Worm (Caenorhabditis elegans): Measurements from ENCODE around the gene sfxn-1.1.

sfxn-1.1 gene

DNA sequence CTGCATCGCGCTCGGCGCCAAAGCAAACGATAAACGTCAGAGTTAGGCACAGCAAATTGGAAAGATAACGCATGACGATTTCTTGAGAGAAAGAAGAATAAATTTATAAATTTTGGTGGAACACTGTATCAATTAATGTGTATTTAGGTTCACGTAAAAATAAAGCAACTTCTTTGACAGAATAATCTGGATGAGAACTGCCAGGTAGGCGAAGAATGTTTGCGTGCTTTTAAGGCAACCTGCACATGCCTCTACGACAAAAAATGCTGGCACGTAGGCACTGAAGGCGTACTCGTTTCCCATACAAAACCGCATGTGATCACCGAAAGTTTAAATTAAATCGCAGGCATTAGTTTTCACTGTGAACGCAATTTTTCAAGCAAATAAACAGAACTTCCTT is 34.5 kb upstream of the sfxn-1.1 start, which contains the start of gene F35H8.1:
F35H8.1 (minus strand) TSS at position 101 of the 400 bp plus-strand sequence.
- TF ChIP-seq nhr-25 (tag; optimal IDR thresholded peaks at IDR 0.05) = no peak
- TF ChIP-seq egl-27 (tag; optimal IDR thresholded peaks at IDR 0.05) = no peak
- no peak for TF ChIP-seq elt-3 (tag; optimal IDR thresholded peaks at IDR 0.05)

DNA sequence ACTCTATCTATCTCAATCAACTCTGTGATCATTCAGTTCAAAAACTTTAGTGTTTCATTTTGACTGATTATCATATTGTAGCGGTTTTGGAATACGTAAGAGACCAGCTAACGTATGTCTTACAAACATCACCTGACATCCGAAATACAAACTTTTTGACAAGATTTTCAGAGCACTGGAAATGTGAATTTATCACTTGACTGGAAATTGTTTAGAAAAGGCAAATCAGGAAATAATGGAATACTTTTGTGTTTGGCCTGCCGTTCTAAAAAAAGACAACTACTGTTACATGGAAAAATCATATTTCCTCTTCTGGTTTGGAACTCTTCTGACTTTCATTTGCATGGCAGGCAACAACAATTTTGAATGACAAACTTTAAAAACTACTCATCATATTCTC is 32.9 kb upstream of the sfxn-1.1 start, which contains the start of gene F35H8.12:
F35H8.12 (plus strand) TSS at position 301 of the 400 bp plus-strand sequence.
- TF ChIP-seq fkh-2 (tag; optimal IDR thresholded peaks at IDR 0.05) = no peak
- TF ChIP-seq zag-1 (tag; optimal IDR thresholded peaks at IDR 0.05) = no peak
- no peak for TF ChIP-seq unc-39 (tag; optimal IDR thresholded peaks at IDR 0.05)
- no peak for TF ChIP-seq lin-15B (tag; optimal IDR thresholded peaks at IDR 0.05)
- no peak for TF ChIP-seq elt-1 (tag; optimal IDR thresholded peaks at IDR 0.05)
- no peak for TF ChIP-seq jun-1 (tag; optimal IDR thresholded peaks at IDR 0.05)
- TF ChIP-seq fos-1 (tag; optimal IDR thresholded peaks at IDR 0.05) = no peak
- no peak for TF ChIP-seq nfya-1 (tag; optimal IDR thresholded peaks at IDR 0.05; ENCODE audit: insufficient read depth)
- TF ChIP-seq egl-27 (tag; optimal IDR thresholded peaks at IDR 0.05) = no peak
- TF ChIP-seq nhr-76 (tag; optimal IDR thresholded peaks at IDR 0.05) = no peak
- TF ChIP-seq nhr-23 (tag; optimal IDR thresholded peaks at IDR 0.05) = no peak
- TF ChIP-seq elt-3 (tag; optimal IDR thresholded peaks at IDR 0.05) = no peak
- no peak for TF ChIP-seq pha-4 (tag; optimal IDR thresholded peaks at IDR 0.05)
- no peak for TF ChIP-seq mdl-1 (tag; optimal IDR thresholded peaks at IDR 0.05)
- no peak for TF ChIP-seq R02D3.7 (tag; optimal IDR thresholded peaks at IDR 0.05)
- TF ChIP-seq nhr-12 (tag; optimal IDR thresholded peaks at IDR 0.05) = no peak
- TF ChIP-seq ceh-28 (tag; optimal IDR thresholded peaks at IDR 0.05) = no peak

DNA sequence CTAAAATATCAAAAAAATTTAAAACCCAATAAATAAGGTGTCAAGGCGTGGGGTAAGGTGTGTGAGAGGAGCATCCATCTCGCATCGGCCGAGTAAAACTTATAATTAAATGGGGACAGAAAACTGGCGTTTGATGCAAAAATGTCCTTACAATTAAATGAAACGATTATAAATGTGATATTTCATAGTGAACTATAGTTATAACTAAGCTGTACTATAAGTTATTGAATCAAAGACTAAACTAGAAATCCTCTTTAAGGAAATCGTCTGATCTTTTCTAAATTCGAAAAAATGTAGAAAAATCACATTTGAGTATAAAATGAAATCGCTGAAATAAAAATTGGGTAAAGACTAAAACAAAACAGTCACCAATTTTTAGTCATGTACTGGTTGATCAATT is 32.0 kb upstream of the sfxn-1.1 start, which contains the start of gene sra-6:
sra-6 (minus strand) TSS at position 101 of the 400 bp plus-strand sequence.
- TF ChIP-seq fos-1 (tag; optimal IDR thresholded peaks at IDR 0.05) = no peak
- TF ChIP-seq lsy-12 (tag; optimal IDR thresholded peaks at IDR 0.05) = no peak
- TF ChIP-seq nhr-43 (tag; optimal IDR thresholded peaks at IDR 0.05; ENCODE audit: poor library complexity, severe bottlenecking) = no peak
- TF ChIP-seq skn-1 (tag; optimal IDR thresholded peaks at IDR 0.05) = no peak
- TF ChIP-seq zag-1 (tag; optimal IDR thresholded peaks at IDR 0.05) = no peak
- TF ChIP-seq fkh-10 (GFP tag; optimal IDR thresholded peaks at IDR 0.05) = no peak

DNA sequence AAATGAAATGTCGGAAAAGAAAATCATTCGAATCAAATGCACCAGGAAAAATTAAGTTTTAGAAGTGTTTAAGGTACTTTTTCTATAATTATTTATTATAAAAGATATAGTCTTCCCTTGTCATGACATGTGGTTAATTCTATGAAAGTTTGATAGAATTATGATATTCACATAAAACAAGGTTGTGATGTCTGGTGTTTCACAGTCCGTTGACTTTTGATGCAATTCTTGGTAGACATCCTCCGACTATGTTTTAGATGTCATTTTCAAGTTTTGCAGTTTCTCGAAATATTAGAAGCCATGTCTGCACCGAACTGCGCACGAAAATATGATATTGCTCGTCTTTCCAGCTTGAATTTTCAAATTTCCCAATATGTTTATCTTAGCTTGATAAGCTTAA is 25.7 kb upstream of the sfxn-1.1 start, which contains the start of gene sra-7:
sra-7 (plus strand) TSS at position 301 of the 400 bp plus-strand sequence.
- TF ChIP-seq ZK546.5 (tag; optimal IDR thresholded peaks at IDR 0.05) = no peak
- TF ChIP-seq mml-1 (tag; optimal IDR thresholded peaks at IDR 0.05) = no peak
- TF ChIP-seq hmg-11 (tag; optimal IDR thresholded peaks at IDR 0.05) = no peak
- TF ChIP-seq ceh-16 (tag; optimal IDR thresholded peaks at IDR 0.05) = no peak
- no peak for TF ChIP-seq lin-39 (tag; optimal IDR thresholded peaks at IDR 0.05)
- no peak for TF ChIP-seq pqm-1 (tag; optimal IDR thresholded peaks at IDR 0.05)
- TF ChIP-seq fkh-2 (tag; optimal IDR thresholded peaks at IDR 0.05) = no peak
- no peak for TF ChIP-seq nhr-11 (tag; optimal IDR thresholded peaks at IDR 0.05)

DNA sequence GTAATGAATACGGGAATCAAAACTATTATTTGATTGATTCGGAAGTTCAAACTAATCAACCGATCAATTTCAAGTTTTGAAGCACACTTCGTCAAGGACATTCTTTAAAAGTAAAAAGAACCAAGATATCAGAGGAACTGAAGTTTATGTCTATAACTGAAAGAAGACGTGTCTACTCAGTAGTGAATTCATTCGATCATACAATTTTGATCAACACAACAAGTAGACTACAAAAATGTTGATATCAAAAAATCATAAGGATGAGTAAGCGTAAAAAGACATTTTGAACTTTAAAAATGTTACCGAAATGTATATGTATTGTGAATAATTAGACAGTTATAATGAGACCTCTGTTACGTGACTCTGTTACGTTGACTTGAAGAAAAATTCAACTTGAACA is 24.1 kb upstream of the sfxn-1.1 start, which contains the start of gene sra-4:
sra-4 (minus strand) TSS at position 101 of the 400 bp plus-strand sequence.
- TF ChIP-seq ztf-11 (tag; optimal IDR thresholded peaks at IDR 0.05) = no peak
- TF ChIP-seq aly-2 (tag; optimal IDR thresholded peaks at IDR 0.05) = no peak
- TF ChIP-seq elt-3 (tag; optimal IDR thresholded peaks at IDR 0.05) = no peak
- TF ChIP-seq nhr-11 (tag; optimal IDR thresholded peaks at IDR 0.05) = no peak
- no peak for TF ChIP-seq zag-1 (tag; optimal IDR thresholded peaks at IDR 0.05)
- TF ChIP-seq nhr-77 (tag; optimal IDR thresholded peaks at IDR 0.05) = no peak
- TF ChIP-seq fos-1 (tag; optimal IDR thresholded peaks at IDR 0.05) = no peak
- no peak for TF ChIP-seq sea-2 (GFP tag; optimal IDR thresholded peaks at IDR 0.05)
- TF ChIP-seq mdl-1 (tag; optimal IDR thresholded peaks at IDR 0.05) = no peak
- TF ChIP-seq ceh-16 (tag; optimal IDR thresholded peaks at IDR 0.05) = no peak
- TF ChIP-seq nhr-67 (tag; optimal IDR thresholded peaks at IDR 0.05) = no peak
- TF ChIP-seq nhr-43 (tag; optimal IDR thresholded peaks at IDR 0.05; ENCODE audit: poor library complexity, severe bottlenecking) = no peak
- no peak for TF ChIP-seq fkh-10 (GFP tag; optimal IDR thresholded peaks at IDR 0.05)
- no peak for TF ChIP-seq eor-1 (tag; optimal IDR thresholded peaks at IDR 0.05)
